Fruit fly (Drosophila melanogaster): ENCODE data around the gene CG31769.

DNA sequence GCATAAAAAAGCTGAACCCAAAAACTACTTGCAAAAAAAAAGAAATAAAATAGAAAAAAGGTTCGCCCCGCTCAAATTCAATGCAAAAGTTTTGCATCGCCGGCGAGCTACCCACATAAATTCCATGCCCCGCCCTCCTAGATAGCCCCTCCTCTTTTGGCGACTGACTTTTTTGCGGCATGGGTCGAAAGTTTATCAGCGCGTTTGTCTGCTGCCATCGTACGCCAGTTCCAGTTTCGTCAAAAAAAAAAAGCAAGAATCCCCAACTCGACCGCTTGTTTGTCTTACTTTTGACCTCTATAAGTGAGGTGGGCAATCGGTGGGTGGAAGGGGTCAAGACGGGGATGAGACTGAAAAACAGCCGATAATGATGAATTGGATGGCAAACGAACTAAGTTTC, 32.3 kb upstream of the CG31769 start:
- TF ChIP-seq OdsH (GFP tag; optimal IDR thresholded peaks at IDR 0.05) = no peak
- no peak for TF ChIP-seq CG10669 (GFP tag; optimal IDR thresholded peaks at IDR 0.05)
